Fruit fly (Drosophila melanogaster) whole organism, adult: ENCODE results near the gene CG31233.

Source experiments
- CG12768 ChIP-seq: fragments of 200-800 bp; sonication (Bioruptor generic); optimal IDR thresholded peaks from 2 replicates; lab custom pipeline; 2017; ENCODE audit warnings: missing biosample characterization, missing genetic modification characterization, mild to moderate bottlenecking, moderate library complexity, missing genetic modification reagents
- CG7101 ChIP-seq: fragments of 200-800 bp; sonication (Bioruptor generic); optimal IDR thresholded peaks from 2 replicates; lab custom pipeline; 2018; ENCODE audit warnings: missing biosample characterization, mild to moderate bottlenecking, missing genetic modification characterization, moderate library complexity
- Mnt ChIP-seq: fragments of 200-800 bp; sonication (Bioruptor generic); optimal IDR thresholded peaks from 2 replicates; lab custom pipeline; 2016; ENCODE audit warnings: missing biosample characterization, mild to moderate bottlenecking, missing genetic modification characterization
- cic ChIP-seq: fragments of 200-800 bp; sonication (Bioruptor generic); optimal IDR thresholded peaks from 2 replicates; lab custom pipeline; 2017; ENCODE audit warnings: missing biosample characterization, mild to moderate bottlenecking, missing genetic modification characterization, moderate library complexity

- no peak for TF ChIP-seq Mnt (GFP tag; lab: Kevin White, UChicago)
- no peak for TF ChIP-seq cic (GFP tag; lab: Kevin White, UChicago)
- TF ChIP-seq CG12768 (GFP tag; lab: Kevin White, UChicago): no peak
- peak; percentile 45 for TF ChIP-seq CG7101 (tag; lab: Kevin White, UChicago)
These were observed 29.7 kb upstream of the CG31233 start for dm6 chr3R:21719934-21720431.
